Worm (Caenorhabditis elegans) whole organism, L1 larva: ENCODE measurements around the gene F31F4.17.

ENCODE experiments used
- C04F5.9 ChIP-seq: sonication (generic microtip); optimal IDR thresholded peaks from 2 replicates; lab custom pipeline; 2016; ENCODE audit warnings: missing genetic modification characterization, missing compliant biosample characterization
- C16A3.4 ChIP-seq: fragments of 150-350 bp; optimal IDR thresholded peaks from 2 replicates; lab custom pipeline; 2014; ENCODE audit warnings: missing biosample characterization, missing genetic modification characterization
- C34B4.2 ChIP-seq: sonication (generic microtip); optimal IDR thresholded peaks from 2 replicates; lab custom pipeline; 2017; ENCODE audit warnings: mild to moderate bottlenecking, missing genetic modification characterization, missing compliant biosample characterization
- ama-1 ChIP-seq: fragments of 150-350 bp; optimal IDR thresholded peaks from 2 replicates; lab custom pipeline; 2014
- ceh-63 ChIP-seq: fragments of 200-800 bp; sonication (Bioruptor generic); optimal IDR thresholded peaks from 2 replicates; lab custom pipeline; 2018; ENCODE audit warnings: mild to moderate bottlenecking, missing genetic modification characterization, missing compliant biosample characterization
- ceh-82 ChIP-seq, 3 experiments: fragments of 150-350 bp in 1 of 3; sonication (generic microtip) in 2 of 3; optimal IDR thresholded peaks; 2 replicates each; lab custom pipeline; 2014 to 2017; ENCODE audit warnings: missing biosample characterization in 3 of 3, missing genetic modification characterization in 3 of 3
- ceh-90 ChIP-seq: sonication (generic microtip); optimal IDR thresholded peaks from 2 replicates; lab custom pipeline; 2016; ENCODE audit warnings: missing genetic modification characterization, missing compliant biosample characterization
- dpl-1 ChIP-seq, 3 experiments: fragments of 150-350 bp in 2 of 3; sonication (generic microtip) in 1 of 3; optimal IDR thresholded peaks; 2 replicates each; lab custom pipeline; 2014 to 2017; ENCODE audit warnings: missing biosample characterization in 3 of 3, missing genetic modification characterization in 3 of 3, missing genetic modification reagents in 3 of 3
- efl-3 ChIP-seq: fragments of 200-800 bp; sonication (Bioruptor generic); optimal IDR thresholded peaks from 2 replicates; lab custom pipeline; 2018; ENCODE audit warnings: mild to moderate bottlenecking, missing genetic modification characterization, missing compliant biosample characterization
- elt-3 ChIP-seq, 6 experiments: fragments of 150-350 bp in 1 of 6; sonication (generic microtip); optimal IDR thresholded peaks; 2 replicates each; lab custom pipeline; 2017 to 2018; ENCODE audit warnings: missing biosample characterization in 6 of 6, missing genetic modification characterization in 6 of 6, inconsistent platforms in 1 of 6
- ets-5 ChIP-seq: fragments of 200-800 bp; sonication (Bioruptor generic); IDR thresholded peaks from 2 replicates; pipeline ENCODE4 v1.3.6; 2022; ENCODE audit warnings: missing genetic modification characterization, missing compliant biosample characterization
- fkh-8 ChIP-seq: sonication (generic microtip); optimal IDR thresholded peaks from 2 replicates; lab custom pipeline; 2016; ENCODE audit warnings: mild to moderate bottlenecking, missing genetic modification characterization, missing compliant biosample characterization
- fos-1 ChIP-seq: fragments of 150-350 bp; optimal IDR thresholded peaks from 2 replicates; lab custom pipeline; 2014; ENCODE audit warnings: missing biosample characterization, missing genetic modification characterization
- hlh-4 ChIP-seq: sonication (generic microtip); optimal IDR thresholded peaks from 2 replicates; lab custom pipeline; 2016; ENCODE audit warnings: mild to moderate bottlenecking, missing genetic modification characterization, missing compliant biosample characterization
- lin-13 ChIP-seq: fragments of 150-350 bp; optimal IDR thresholded peaks from 2 replicates; lab custom pipeline; 2014; ENCODE audit warnings: missing biosample characterization, missing genetic modification reagents, missing genetic modification characterization
- lin-14 ChIP-seq: fragments of 200-800 bp; sonication (Bioruptor generic); optimal IDR thresholded peaks from 2 replicates; lab custom pipeline; 2018; ENCODE audit warnings: mild to moderate bottlenecking, missing genetic modification characterization, moderate library complexity, missing compliant biosample characterization
- lin-35 ChIP-seq, 2 experiments: fragments of 150-350 bp; optimal IDR thresholded peaks; 2 replicates each; lab custom pipeline; 2014; ENCODE audit warnings: missing biosample characterization in 2 of 2, missing genetic modification characterization in 2 of 2, missing genetic modification reagents in 2 of 2
- lir-3 ChIP-seq: sonication (generic microtip); optimal IDR thresholded peaks from 2 replicates; lab custom pipeline; 2016; ENCODE audit warnings: mild to moderate bottlenecking, missing genetic modification characterization, moderate library complexity, missing compliant biosample characterization; ENCODE audit not compliant: poor library complexity
- lsy-2 ChIP-seq, 2 experiments: fragments of 150-350 bp; optimal IDR thresholded peaks; 2 replicates each; lab custom pipeline; 2014; ENCODE audit warnings: missing biosample characterization in 2 of 2, missing genetic modification characterization in 2 of 2
- mab-9 ChIP-seq: fragments of 200-800 bp; sonication (Bioruptor generic); IDR thresholded peaks from 2 replicates; pipeline ENCODE4 v1.3.6; 2022; ENCODE audit warnings: missing genetic modification reagents, missing genetic modification characterization, missing compliant biosample characterization
- mef-2 ChIP-seq: fragments of 150-350 bp; optimal IDR thresholded peaks from 2 replicates; lab custom pipeline; 2014; ENCODE audit warnings: missing biosample characterization, missing genetic modification characterization
- mep-1 ChIP-seq: fragments of 150-350 bp; optimal IDR thresholded peaks from 2 replicates; lab custom pipeline; 2014; ENCODE audit warnings: missing biosample characterization, missing genetic modification characterization
- nhr-11 ChIP-seq: fragments of 150-350 bp; optimal IDR thresholded peaks from 2 replicates; lab custom pipeline; 2014; ENCODE audit warnings: missing biosample characterization, missing genetic modification characterization
- nhr-19 ChIP-seq: fragments of 200-800 bp; sonication (Bioruptor generic); conservative IDR thresholded peaks from 2 replicates; pipeline ENCODE4 v1.3.6; 2022; ENCODE audit warnings: missing genetic modification characterization, missing compliant biosample characterization
- nhr-71 ChIP-seq: sonication (generic microtip); optimal IDR thresholded peaks from 2 replicates; lab custom pipeline; 2016; ENCODE audit warnings: mild to moderate bottlenecking, missing genetic modification characterization, moderate library complexity, missing compliant biosample characterization
- nhr-76 ChIP-seq: sonication (generic microtip); optimal IDR thresholded peaks from 2 replicates; lab custom pipeline; 2017; ENCODE audit warnings: missing biosample characterization, missing genetic modification characterization
- nhr-84 ChIP-seq: sonication (generic microtip); optimal IDR thresholded peaks from 2 replicates; lab custom pipeline; 2017; ENCODE audit warnings: missing biosample characterization, missing genetic modification characterization
- skn-1 ChIP-seq: fragments of 150-350 bp; optimal IDR thresholded peaks from 2 replicates; lab custom pipeline; 2014; ENCODE audit warnings: missing biosample characterization, missing genetic modification characterization
- snu-23 ChIP-seq: sonication (generic microtip); optimal IDR thresholded peaks from 2 replicates; lab custom pipeline; 2016; ENCODE audit warnings: missing genetic modification characterization, missing compliant biosample characterization
- swsn-7 ChIP-seq: sonication (generic microtip); optimal IDR thresholded peaks from 2 replicates; lab custom pipeline; 2016; ENCODE audit warnings: missing genetic modification characterization, missing compliant biosample characterization
- tbx-2 ChIP-seq: sonication (generic microtip); optimal IDR thresholded peaks from 2 replicates; lab custom pipeline; 2016; ENCODE audit warnings: missing genetic modification characterization, missing compliant biosample characterization
- unc-130 ChIP-seq: fragments of 150-350 bp; optimal IDR thresholded peaks from 2 replicates; lab custom pipeline; 2017; ENCODE audit warnings: missing biosample characterization, missing genetic modification characterization, inconsistent platforms
- zip-4 ChIP-seq: fragments of 200-800 bp; sonication (Bioruptor generic); optimal IDR thresholded peaks from 2 replicates; lab custom pipeline; 2018; ENCODE audit warnings: mild to moderate bottlenecking, missing genetic modification characterization, moderate library complexity, missing compliant biosample characterization

F31F4.17 gene

DNA sequence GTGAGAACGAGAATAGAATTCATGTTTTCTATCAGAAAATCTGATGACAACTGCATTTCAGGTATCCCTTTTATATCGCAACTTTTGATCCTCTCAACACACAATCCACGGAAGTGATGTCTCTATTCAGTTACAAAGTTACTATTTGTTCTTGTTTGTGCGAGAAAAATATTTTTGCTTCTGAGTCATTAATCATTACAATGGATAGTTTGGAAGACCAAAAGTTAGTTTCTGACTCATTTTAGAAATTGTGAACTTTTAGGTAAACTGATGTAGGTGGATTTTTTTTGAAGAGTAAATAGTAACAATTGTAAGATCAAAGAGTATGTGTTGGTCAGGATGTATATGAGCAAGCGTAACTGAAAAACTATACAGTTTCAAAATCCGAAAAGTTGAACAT is 50.4 kb downstream of the F31F4.17 start, which contains the start of gene srlf-36:
Gene srlf-36 (minus strand): TSS at position 101 of the 400 bp plus-strand sequence.
- TF ChIP-seq hlh-4 (tag; lab: Kevin White, UChicago) = no peak
- TF ChIP-seq C16A3.4 (tag; lab: Kevin White, UChicago) = no peak
- TF ChIP-seq mab-9 = no peak
- no peak for TF ChIP-seq lir-3
- no peak for TF ChIP-seq nhr-19 (GFP tag; lab: Robert Waterston, UW)
- TF ChIP-seq elt-3 (tag; optimal IDR thresholded peaks at IDR 0.05; lab: Kevin White, UChicago) = no peak
- no peak for TF ChIP-seq snu-23
- no peak for TF ChIP-seq nhr-71 (tag; lab: Kevin White, UChicago)
- no peak for TF ChIP-seq fos-1 (tag; lab: Kevin White, UChicago)
- no peak for TF ChIP-seq ceh-90
- TF ChIP-seq tbx-2 (tag; lab: Kevin White, UChicago) = no peak
- TF ChIP-seq ets-5 (GFP tag; lab: Robert Waterston, UW) = no peak
- no peak for TF ChIP-seq C34B4.2
- no peak for TF ChIP-seq ceh-82 (tag; optimal IDR thresholded peaks at IDR 0.05; lab: Kevin White, UChicago)
- no peak for TF ChIP-seq dpl-1 (GFP tag; optimal IDR thresholded peaks at IDR 0.05; lab: Kevin White, UChicago)
- TF ChIP-seq C04F5.9 = no peak
- no peak for TF ChIP-seq fkh-8 (tag; lab: Kevin White, UChicago)
- TF ChIP-seq lin-14 (GFP tag; lab: Kevin White, UChicago) = no peak
- TF ChIP-seq swsn-7 (tag; lab: Kevin White, UChicago) = no peak

DNA sequence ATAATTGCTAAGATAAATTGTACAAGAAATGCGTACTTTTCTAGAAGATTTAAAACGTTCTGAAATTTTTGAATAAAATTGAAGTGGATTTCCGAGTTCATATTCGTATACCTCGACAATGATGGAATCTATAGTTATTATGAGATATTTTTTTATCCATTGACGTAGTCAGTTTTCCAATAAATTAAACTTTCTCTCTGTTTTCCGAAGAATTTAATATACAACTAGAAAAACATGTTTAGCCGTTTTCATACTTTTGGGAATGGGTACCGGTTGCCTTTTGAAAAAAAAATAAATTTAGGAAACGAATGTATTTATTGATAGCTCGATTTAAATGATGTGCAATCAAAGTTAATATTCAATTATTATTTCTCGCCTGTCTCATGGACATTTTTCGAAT is 51.3 kb downstream of the F31F4.17 start, which contains the start of gene srw-109:
Gene srw-109 (minus strand): TSS at position 101 of the 400 bp plus-strand sequence.
- TF ChIP-seq lir-3 (no peak), efl-3 (GFP tag; lab: Kevin White, UChicago) (no peak), lin-35 (GFP tag; optimal IDR thresholded peaks at IDR 0.05; lab: Kevin White, UChicago) (no peak), lin-13 (GFP tag; lab: Kevin White, UChicago) (no peak), nhr-84 (tag; lab: Kevin White, UChicago) (no peak), skn-1 (tag; lab: Kevin White, UChicago) (no peak), nhr-71 (tag; lab: Kevin White, UChicago) (no peak), lsy-2 (tag; optimal IDR thresholded peaks at IDR 0.05; lab: Kevin White, UChicago) (no peak), ama-1 (no peak), elt-3 (tag; optimal IDR thresholded peaks at IDR 0.05; lab: Kevin White, UChicago) (no peak), ceh-63 (no peak), nhr-76 (tag; lab: Kevin White, UChicago) (no peak), mef-2 (tag; lab: Kevin White, UChicago) (no peak), mep-1 (tag; lab: Kevin White, UChicago) (no peak), zip-4 (GFP tag; lab: Kevin White, UChicago) (no peak), nhr-11 (tag; lab: Kevin White, UChicago) (no peak), ets-5 (GFP tag; lab: Robert Waterston, UW) (no peak), nhr-19 (GFP tag; lab: Robert Waterston, UW) (no peak), unc-130 (no peak)
- TF ChIP-seq, all 84 proteins: peak for 0
